Fruit fly (Drosophila melanogaster) whole organism, embryonic: Measurements from ENCODE around the gene JIL-1.

ENCODE experiments used
- Bteb2 ChIP-seq: fragments of 200-800 bp; sonication (Bioruptor generic); optimal IDR thresholded peaks from 2 replicates; lab custom pipeline; 2016; ENCODE audit warnings: missing biosample characterization, missing genetic modification characterization
- CG10267 ChIP-seq: fragments of 200-800 bp; sonication (Bioruptor generic); optimal IDR thresholded peaks from 2 replicates; lab custom pipeline; 2018; ENCODE audit warnings: missing biosample characterization, mild to moderate bottlenecking, missing genetic modification characterization, moderate library complexity
- CG10654 ChIP-seq: fragments of 200-800 bp; sonication (Bioruptor generic); optimal IDR thresholded peaks from 2 replicates; lab custom pipeline; 2016; ENCODE audit warnings: missing biosample characterization, missing genetic modification characterization
- CG14441 ChIP-seq: fragments of 200-800 bp; sonication (Bioruptor generic); IDR thresholded peaks from 2 replicates; pipeline ENCODE4 v1.3.6; 2022; ENCODE audit warnings: missing biosample characterization, missing genetic modification characterization
- CG17359 ChIP-seq: fragments of 200-800 bp; sonication (Bioruptor generic); optimal IDR thresholded peaks from 3 replicates; lab custom pipeline; 2018; ENCODE audit warnings: missing biosample characterization, mild to moderate bottlenecking, missing genetic modification characterization, moderate library complexity
- CG2129 ChIP-seq: fragments of 200-800 bp; sonication (Bioruptor generic); IDR thresholded peaks from 2 replicates; pipeline ENCODE4 v1.3.6; 2022; ENCODE audit warnings: missing biosample characterization, missing genetic modification characterization; ENCODE audit not compliant: partially characterized antibody
- CG31441 ChIP-seq: fragments of 200-800 bp; sonication (Bioruptor generic); IDR thresholded peaks from 2 replicates; pipeline ENCODE4 v1.3.6; 2022; ENCODE audit warnings: missing biosample characterization, missing genetic modification characterization
- CG4328 ChIP-seq: fragments of 200-800 bp; sonication (Bioruptor generic); optimal IDR thresholded peaks from 3 replicates; lab custom pipeline; 2017; ENCODE audit warnings: missing biosample characterization, missing genetic modification reagents, missing genetic modification characterization
- CG4820 ChIP-seq: fragments of 200-800 bp; sonication (Bioruptor generic); optimal IDR thresholded peaks from 3 replicates; lab custom pipeline; 2016; ENCODE audit warnings: missing biosample characterization, missing genetic modification characterization
- CG6175 ChIP-seq: fragments of 200-800 bp; sonication (Bioruptor generic); IDR thresholded peaks from 3 replicates; pipeline ENCODE4 v1.3.6; 2022; ENCODE audit warnings: missing biosample characterization, missing genetic modification characterization
- CG6254 ChIP-seq: fragments of 200-800 bp; sonication (Bioruptor generic); optimal IDR thresholded peaks from 3 replicates; lab custom pipeline; 2017; ENCODE audit warnings: mild to moderate bottlenecking, missing biosample characterization, missing genetic modification reagents, missing genetic modification characterization
- CG9876 ChIP-seq: fragments of 200-800 bp; sonication (Bioruptor generic); optimal IDR thresholded peaks from 2 replicates; lab custom pipeline; 2016; ENCODE audit warnings: missing biosample characterization, missing genetic modification characterization
- D ChIP-seq, 2 experiments: fragments of 200-800 bp in 1 of 2; fragments of >200 bp in 1 of 2; sonication (Bioruptor generic) in 1 of 2; optimal IDR thresholded peaks; 2 replicates in 1 of 2; 3 replicates in 1 of 2; lab custom pipeline; 2017; ENCODE audit warnings: mild to moderate bottlenecking in 1 of 2, missing biosample characterization in 1 of 2, missing genetic modification characterization in 1 of 2, missing genetic modification reagents in 1 of 2
- D19A ChIP-seq: fragments of 200-800 bp; optimal IDR thresholded peaks from 3 replicates; lab custom pipeline; 2019; ENCODE audit warnings: missing biosample characterization, mild to moderate bottlenecking, missing genetic modification characterization, moderate library complexity
- Dad ChIP-seq: fragments of 200-800 bp; sonication (Bioruptor generic); optimal IDR thresholded peaks from 3 replicates; lab custom pipeline; 2016; ENCODE audit warnings: missing biosample characterization, missing genetic modification characterization
- Dfd ChIP-seq, 2 experiments: fragments of >200 bp; optimal IDR thresholded peaks; 2 replicates each; lab custom pipeline; 2017; ENCODE audit warnings: missing biosample characterization in 2 of 2, missing genetic modification characterization in 2 of 2
- Elba2 ChIP-seq: fragments of 200-800 bp; sonication (Bioruptor generic); optimal IDR thresholded peaks from 3 replicates; lab custom pipeline; 2016; ENCODE audit warnings: missing biosample characterization, missing genetic modification characterization
- Ets65A ChIP-seq: fragments of 200-800 bp; sonication (Bioruptor generic); peaks from one replicate; lab custom pipeline; 2016; ENCODE audit warnings: missing biosample characterization, missing genetic modification characterization
- Fer3 ChIP-seq: fragments of 200-800 bp; sonication (Bioruptor generic); optimal IDR thresholded peaks from 2 replicates; lab custom pipeline; 2018; ENCODE audit warnings: missing biosample characterization, mild to moderate bottlenecking, missing genetic modification characterization, moderate library complexity
- GATAe ChIP-seq: fragments of 200-800 bp; sonication (Bioruptor generic); conservative IDR thresholded peaks from 2 replicates; pipeline ENCODE4 v1.3.6; 2022; ENCODE audit warnings: missing biosample characterization, missing genetic modification characterization
- HLH54F ChIP-seq: fragments of 200-800 bp; sonication (Bioruptor generic); optimal IDR thresholded peaks from 3 replicates; lab custom pipeline; 2016; ENCODE audit warnings: missing biosample characterization, missing genetic modification characterization
- Hey ChIP-seq: fragments of 200-800 bp; sonication (Bioruptor generic); optimal IDR thresholded peaks from 3 replicates; lab custom pipeline; 2018; ENCODE audit warnings: missing biosample characterization, mild to moderate bottlenecking, missing genetic modification characterization
- Hr78 ChIP-seq, 2 experiments: fragments of 200-800 bp in 1 of 2; fragments of >200 bp in 1 of 2; sonication (Bioruptor generic) in 1 of 2; optimal IDR thresholded peaks; 2 replicates each; lab custom pipeline; 2017 to 2019; ENCODE audit warnings: missing biosample characterization in 2 of 2, missing genetic modification characterization in 2 of 2, mild to moderate bottlenecking in 1 of 2, moderate library complexity in 1 of 2
- Max ChIP-seq: fragments of 200-800 bp; sonication (Bioruptor generic); optimal IDR thresholded peaks from 2 replicates; lab custom pipeline; 2016; ENCODE audit warnings: missing biosample characterization, mild to moderate bottlenecking, missing genetic modification characterization
- NFAT ChIP-seq: fragments of 200-800 bp; sonication (Bioruptor generic); IDR thresholded peaks from 2 replicates; pipeline ENCODE4 v1.3.6; 2022; ENCODE audit warnings: missing biosample characterization, missing genetic modification characterization
- Optix ChIP-seq: fragments of 200-800 bp; sonication (Bioruptor generic); IDR thresholded peaks from 3 replicates; pipeline ENCODE4 v1.3.6; 2022; ENCODE audit warnings: missing biosample characterization, missing genetic modification characterization
- Six4 ChIP-seq: fragments of 200-800 bp; sonication (Bioruptor generic); optimal IDR thresholded peaks from 2 replicates; lab custom pipeline; 2016; ENCODE audit warnings: missing biosample characterization, missing genetic modification characterization
- amos ChIP-seq: fragments of 200-800 bp; sonication (Bioruptor generic); IDR thresholded peaks from 2 replicates; pipeline ENCODE4 v1.3.6; 2022; ENCODE audit warnings: missing biosample characterization, missing genetic modification characterization; ENCODE audit not compliant: partially characterized antibody
- crol ChIP-seq: fragments of 200-800 bp; sonication (Bioruptor generic); IDR thresholded peaks from 2 replicates; pipeline ENCODE4 v1.3.6; 2022; ENCODE audit warnings: missing biosample characterization, missing genetic modification characterization
- dpn ChIP-seq, 2 experiments: fragments of 200-800 bp; sonication (Bioruptor generic); optimal IDR thresholded peaks; 3 replicates each; lab custom pipeline; 2016; ENCODE audit warnings: missing biosample characterization in 2 of 2, missing genetic modification characterization in 2 of 2
- eyg ChIP-seq: fragments of 200-800 bp; sonication (Bioruptor generic); optimal IDR thresholded peaks from 3 replicates; lab custom pipeline; 2016; ENCODE audit warnings: missing biosample characterization, missing genetic modification characterization
- gce ChIP-seq: fragments of 200-800 bp; sonication (Bioruptor generic); IDR thresholded peaks from 3 replicates; pipeline ENCODE4 v1.3.6; 2022; ENCODE audit warnings: missing biosample characterization, missing genetic modification characterization
- grau ChIP-seq: fragments of 200-800 bp; optimal IDR thresholded peaks from 3 replicates; lab custom pipeline; 2019; ENCODE audit warnings: missing biosample characterization, mild to moderate bottlenecking, missing genetic modification characterization, moderate library complexity
- gsb-n ChIP-seq: fragments of 200-800 bp; sonication (Bioruptor generic); optimal IDR thresholded peaks from 3 replicates; lab custom pipeline; 2018; ENCODE audit warnings: missing biosample characterization, mild to moderate bottlenecking, missing genetic modification characterization
- knrl ChIP-seq: fragments of 200-800 bp; sonication (Bioruptor generic); IDR thresholded peaks from 3 replicates; pipeline ENCODE4 v1.3.6; 2022; ENCODE audit warnings: missing biosample characterization, missing genetic modification characterization; ENCODE audit not compliant: partially characterized antibody
- maf-S ChIP-seq: fragments of 200-800 bp; sonication (Bioruptor generic); optimal IDR thresholded peaks from 2 replicates; lab custom pipeline; 2016; ENCODE audit warnings: missing biosample characterization, missing genetic modification characterization
- nerfin-2 ChIP-seq: fragments of 200-800 bp; sonication (Bioruptor generic); IDR thresholded peaks from 2 replicates; pipeline ENCODE4 v1.3.6; 2022; ENCODE audit warnings: missing biosample characterization, missing genetic modification characterization; ENCODE audit not compliant: partially characterized antibody
- otp ChIP-seq: fragments of 200-800 bp; sonication (Bioruptor generic); IDR thresholded peaks from 3 replicates; pipeline ENCODE4, ENCODE4 v1.3.6; 2022; ENCODE audit warnings: missing biosample characterization, missing genetic modification characterization
- peb ChIP-seq: fragments of 200-800 bp; sonication (Bioruptor generic); IDR thresholded peaks from 2 replicates; pipeline ENCODE4 v1.3.6; 2022; ENCODE audit warnings: missing biosample characterization, missing genetic modification characterization
- ro ChIP-seq: fragments of 200-800 bp; sonication (Bioruptor generic); IDR thresholded peaks from 2 replicates; pipeline ENCODE4 v1.3.6; 2022; ENCODE audit warnings: missing biosample characterization, missing genetic modification characterization
- sc ChIP-seq, 3 experiments: fragments of >200 bp in 2 of 3; fragments of 200-800 bp in 1 of 3; sonication (Bioruptor generic) in 1 of 3; optimal IDR thresholded peaks; 2 replicates in 2 of 3; 3 replicates in 1 of 3; lab custom pipeline; 2017; ENCODE audit warnings: mild to moderate bottlenecking in 1 of 3, missing biosample characterization in 1 of 3, missing genetic modification characterization in 1 of 3, missing genetic modification reagents in 1 of 3
- sens-2 ChIP-seq: fragments of 200-800 bp; sonication (Bioruptor generic); IDR thresholded peaks from 2 replicates; pipeline ENCODE4 v1.3.6; 2022; ENCODE audit warnings: missing biosample characterization, missing genetic modification characterization
- sima ChIP-seq: fragments of 200-800 bp; sonication (Bioruptor generic); optimal IDR thresholded peaks from 2 replicates; lab custom pipeline; 2016; ENCODE audit warnings: missing biosample characterization, missing genetic modification characterization
- slou ChIP-seq: fragments of 200-800 bp; sonication (Bioruptor generic); optimal IDR thresholded peaks from 3 replicates; lab custom pipeline; 2016; ENCODE audit warnings: missing biosample characterization, missing genetic modification characterization
- slp2 ChIP-seq: fragments of 200-800 bp; sonication (Bioruptor generic); optimal IDR thresholded peaks from 2 replicates; lab custom pipeline; 2016; ENCODE audit warnings: missing biosample characterization, missing genetic modification characterization
- stc ChIP-seq: fragments of 200-800 bp; sonication (Bioruptor generic); IDR thresholded peaks from 2 replicates; pipeline ENCODE4 v1.3.6; 2022; ENCODE audit warnings: missing biosample characterization, missing genetic modification characterization
- trh ChIP-seq: fragments of 200-800 bp; sonication (Bioruptor generic); optimal IDR thresholded peaks from 2 replicates; lab custom pipeline; 2016; ENCODE audit warnings: missing biosample characterization, missing genetic modification characterization
- tup ChIP-seq: fragments of 200-800 bp; sonication (Bioruptor generic); optimal IDR thresholded peaks from 2 replicates; lab custom pipeline; 2016; ENCODE audit warnings: missing biosample characterization, mild to moderate bottlenecking, missing genetic modification characterization, moderate library complexity
- tx ChIP-seq: fragments of 200-800 bp; sonication (Bioruptor generic); optimal IDR thresholded peaks from 2 replicates; lab custom pipeline; 2016; ENCODE audit warnings: missing biosample characterization, missing genetic modification characterization

JIL-1 gene

dm6 chr3L:11125636-11126532 is 32.9 kb upstream of the JIL-1 start (continued):
- TF ChIP-seq Max (GFP tag; lab: Kevin White, UChicago) (no peak), Ets65A (GFP tag; lab: Kevin White, UChicago) (no peak), sc (optimal IDR thresholded peaks at IDR 0.05; lab: Kevin White, UChicago) (no peak), sc (GFP tag; optimal IDR thresholded peaks at IDR 0.05; lab: Kevin White, UChicago) (no peak), otp (GFP tag; lab: Robert Waterston, UW) (no peak), CG6175 (GFP tag; lab: Robert Waterston, UW) (no peak), amos (GFP tag; lab: Robert Waterston, UW) (no peak), slou (no peak), Hr78 (GFP tag; optimal IDR thresholded peaks at IDR 0.05; lab: Kevin White, UChicago) (no peak), eyg (GFP tag; lab: Kevin White, UChicago) (no peak), Bteb2 (GFP tag; lab: Kevin White, UChicago) (no peak), maf-S (GFP tag; lab: Kevin White, UChicago) (no peak), nerfin-2 (GFP tag; lab: Robert Waterston, UW) (no peak), CG31441 (no peak), tup (GFP tag; lab: Kevin White, UChicago) (no peak), gce (GFP tag; lab: Robert Waterston, UW) (no peak), HLH54F (GFP tag; lab: Kevin White, UChicago) (no peak), CG10654 (GFP tag; lab: Kevin White, UChicago) (no peak), CG2129 (GFP tag; lab: Robert Waterston, UW) (no peak), CG4820 (GFP tag; lab: Kevin White, UChicago) (no peak), Fer3 (tag; lab: Kevin White, UChicago) (peak; percentile 14), D (optimal IDR thresholded peaks at IDR 0.05; lab: Kevin White, UChicago) (no peak), D (GFP tag; optimal IDR thresholded peaks at IDR 0.05; lab: Kevin White, UChicago) (no peak), Hey (tag; lab: Kevin White, UChicago) (no peak), Six4 (GFP tag; lab: Kevin White, UChicago) (no peak), Elba2 (GFP tag; lab: Kevin White, UChicago) (peak; percentile 54), knrl (GFP tag; lab: Robert Waterston, UW) (no peak), Dad (GFP tag; lab: Kevin White, UChicago) (no peak), stc (no peak; the same call in 1 of the 2 replicates), CG10267 (tag; lab: Kevin White, UChicago) (no peak), sima (GFP tag; lab: Kevin White, UChicago) (no peak), crol (GFP tag; lab: Robert Waterston, UW) (no peak), dpn (GFP tag; optimal IDR thresholded peaks at IDR 0.05; lab: Kevin White, UChicago) (no peak), tx (GFP tag; lab: Kevin White, UChicago) (no peak), grau (tag; lab: Kevin White, UChicago) (peak; percentile 81), CG6254 (GFP tag; lab: Kevin White, UChicago) (no peak), slp2 (no peak), NFAT (GFP tag; lab: Robert Waterston, UW) (0 out of 2 replicates have a peak, but pooled peaks have one; percentile 16), CG17359 (no peak), GATAe (no peak), CG9876 (GFP tag; lab: Kevin White, UChicago) (no peak), trh (GFP tag; lab: Kevin White, UChicago) (no peak), peb (GFP tag; lab: Robert Waterston, UW) (no peak), D19A (tag; lab: Kevin White, UChicago) (no peak), Optix (no peak), gsb-n (tag; lab: Kevin White, UChicago) (no peak), CG14441 (no peak), ro (GFP tag; lab: Robert Waterston, UW) (no peak), Dfd (GFP tag; optimal IDR thresholded peaks at IDR 0.05; lab: Kevin White, UChicago) (no peak), CG4328 (no peak), sens-2 (no peak)
